Worm (Caenorhabditis elegans) whole organism, L2 larva: Measurements from ENCODE around the gene R10E11.9.

Experiments used
- C34F6.9 ChIP-seq: fragments of 150-350 bp; optimal IDR thresholded peaks from 2 replicates; lab custom pipeline; 2014; ENCODE audit warnings: missing biosample characterization, missing genetic modification characterization
- F13H6.1 ChIP-seq: sonication (generic microtip); optimal IDR thresholded peaks from 2 replicates; lab custom pipeline; 2016; ENCODE audit warnings: missing genetic modification characterization, missing compliant biosample characterization
- R02D3.7 ChIP-seq: fragments of 150-350 bp; optimal IDR thresholded peaks from 2 replicates; lab custom pipeline; 2014; ENCODE audit warnings: missing biosample characterization, missing genetic modification characterization
- Y55F3AM.14 ChIP-seq: fragments of 200-800 bp; sonication (Bioruptor generic); optimal IDR thresholded peaks from 2 replicates; lab custom pipeline; 2018; ENCODE audit warnings: mild to moderate bottlenecking, missing genetic modification characterization, missing compliant biosample characterization
- ZK546.5 ChIP-seq: sonication (generic microtip); optimal IDR thresholded peaks from 2 replicates; lab custom pipeline; 2017; ENCODE audit warnings: missing biosample characterization, missing genetic modification characterization
- alr-1 ChIP-seq: fragments of 150-350 bp; optimal IDR thresholded peaks from 2 replicates; lab custom pipeline; 2014; ENCODE audit warnings: missing biosample characterization, missing genetic modification characterization
- aly-2 ChIP-seq: fragments of 150-350 bp; optimal IDR thresholded peaks from 2 replicates; lab custom pipeline; 2014; ENCODE audit warnings: missing biosample characterization, missing genetic modification characterization
- blmp-1 ChIP-seq: sonication (generic microtip); optimal IDR thresholded peaks from 2 replicates; lab custom pipeline; 2017; ENCODE audit warnings: missing genetic modification characterization, mild to moderate bottlenecking, missing compliant biosample characterization, antibody characterized with exemption, moderate library complexity; ENCODE audit not compliant: insufficient read depth
- ceh-16 ChIP-seq: fragments of 150-350 bp; optimal IDR thresholded peaks from 2 replicates; lab custom pipeline; 2014; ENCODE audit warnings: missing biosample characterization, missing genetic modification characterization
- ceh-82 ChIP-seq: fragments of 150-350 bp; optimal IDR thresholded peaks from 2 replicates; lab custom pipeline; 2014; ENCODE audit warnings: missing biosample characterization, missing genetic modification characterization
- egl-27 ChIP-seq: sonication (generic microtip); optimal IDR thresholded peaks from 3 replicates; lab custom pipeline; 2017; ENCODE audit warnings: missing biosample characterization, missing genetic modification reagents, missing genetic modification characterization
- elt-1 ChIP-seq: fragments of 150-350 bp; optimal IDR thresholded peaks from 2 replicates; lab custom pipeline; 2014; ENCODE audit warnings: missing biosample characterization, missing genetic modification characterization
- elt-3 ChIP-seq: sonication (generic microtip); optimal IDR thresholded peaks from 2 replicates; lab custom pipeline; 2017; ENCODE audit warnings: missing biosample characterization, missing genetic modification characterization
- fos-1 ChIP-seq: fragments of 150-350 bp; optimal IDR thresholded peaks from 2 replicates; lab custom pipeline; 2014; ENCODE audit warnings: missing biosample characterization, missing genetic modification characterization
- gmeb-1 ChIP-seq: fragments of 150-350 bp; optimal IDR thresholded peaks from 2 replicates; lab custom pipeline; 2014; ENCODE audit warnings: missing biosample characterization, missing genetic modification characterization
- lin-11 ChIP-seq: fragments of 150-350 bp; sonication (generic microtip); optimal IDR thresholded peaks from 2 replicates; lab custom pipeline; 2014; ENCODE audit warnings: missing biosample characterization, missing genetic modification characterization, inconsistent platforms, mixed read lengths
- lin-13 ChIP-seq: fragments of 150-350 bp; optimal IDR thresholded peaks from 2 replicates; lab custom pipeline; 2014; ENCODE audit warnings: missing biosample characterization, missing genetic modification reagents, missing genetic modification characterization
- lsy-2 ChIP-seq, 2 experiments: fragments of 150-350 bp in 1 of 2; sonication (generic microtip) in 1 of 2; optimal IDR thresholded peaks; 2 replicates each; lab custom pipeline; 2014 to 2017; ENCODE audit warnings: missing biosample characterization in 2 of 2, missing genetic modification characterization in 2 of 2
- mab-5 ChIP-seq: fragments of 150-350 bp; optimal IDR thresholded peaks from 2 replicates; lab custom pipeline; 2014; ENCODE audit warnings: missing biosample characterization, missing genetic modification characterization
- mbf-1 ChIP-seq: sonication (generic microtip); optimal IDR thresholded peaks from 2 replicates; lab custom pipeline; 2017; ENCODE audit warnings: missing biosample characterization, missing genetic modification characterization
- mdl-1 ChIP-seq, 2 experiments: fragments of 150-350 bp in 1 of 2; sonication (generic microtip) in 1 of 2; optimal IDR thresholded peaks; 2 replicates each; lab custom pipeline; 2017; ENCODE audit warnings: missing biosample characterization in 2 of 2, missing genetic modification characterization in 2 of 2
- nhr-10 ChIP-seq: sonication (generic microtip); optimal IDR thresholded peaks from 2 replicates; lab custom pipeline; 2017; ENCODE audit warnings: missing biosample characterization, missing genetic modification characterization
- nhr-129 ChIP-seq: fragments of 150-350 bp; optimal IDR thresholded peaks from 2 replicates; lab custom pipeline; 2014; ENCODE audit warnings: missing biosample characterization, missing genetic modification characterization
- nhr-21 ChIP-seq: fragments of 150-350 bp; optimal IDR thresholded peaks from 2 replicates; lab custom pipeline; 2014; ENCODE audit warnings: missing biosample characterization, missing genetic modification characterization
- nhr-23 ChIP-seq: fragments of 150-350 bp; optimal IDR thresholded peaks from 2 replicates; lab custom pipeline; 2014; ENCODE audit warnings: missing biosample characterization, missing genetic modification reagents, missing genetic modification characterization
- nhr-25 ChIP-seq: fragments of 150-350 bp; sonication (generic microtip); optimal IDR thresholded peaks from 3 replicates; lab custom pipeline; 2014; ENCODE audit warnings: missing biosample characterization, missing genetic modification characterization
- nhr-6 ChIP-seq: fragments of 150-350 bp; optimal IDR thresholded peaks from 2 replicates; lab custom pipeline; 2014; ENCODE audit warnings: missing biosample characterization, missing genetic modification characterization
- nhr-77 ChIP-seq: fragments of 150-350 bp; optimal IDR thresholded peaks from 2 replicates; lab custom pipeline; 2014; ENCODE audit warnings: missing biosample characterization, missing genetic modification characterization
- peb-1 ChIP-seq: fragments of 150-350 bp; optimal IDR thresholded peaks from 2 replicates; lab custom pipeline; 2014; ENCODE audit warnings: missing biosample characterization, missing genetic modification characterization
- sem-4 ChIP-seq: fragments of 150-350 bp; optimal IDR thresholded peaks from 2 replicates; lab custom pipeline; 2014; ENCODE audit warnings: missing biosample characterization, missing genetic modification reagents, missing genetic modification characterization
- skn-1 ChIP-seq: sonication (generic microtip); optimal IDR thresholded peaks from 2 replicates; lab custom pipeline; 2017; ENCODE audit warnings: missing biosample characterization, missing genetic modification characterization
- sma-3 ChIP-seq: sonication (generic microtip); optimal IDR thresholded peaks from 2 replicates; lab custom pipeline; 2016; ENCODE audit warnings: missing genetic modification reagents, missing genetic modification characterization, missing compliant biosample characterization
- sma-9 ChIP-seq, 2 experiments: fragments of 150-350 bp in 1 of 2; sonication (generic microtip) in 1 of 2; optimal IDR thresholded peaks; 2 replicates each; lab custom pipeline; 2014 to 2016; ENCODE audit warnings: missing genetic modification characterization in 2 of 2, mild to moderate bottlenecking in 1 of 2, missing biosample characterization in 1 of 2, missing compliant biosample characterization in 1 of 2, missing genetic modification reagents in 1 of 2, moderate library complexity in 1 of 2
- snpc-4 ChIP-seq: fragments of 150-350 bp; optimal IDR thresholded peaks from 2 replicates; lab custom pipeline; 2014; ENCODE audit warnings: missing biosample characterization, missing genetic modification characterization
- unc-39 ChIP-seq: fragments of 150-350 bp; optimal IDR thresholded peaks from 2 replicates; lab custom pipeline; 2014; ENCODE audit warnings: missing biosample characterization, missing genetic modification characterization
- ztf-1 ChIP-seq: fragments of 200-800 bp; sonication (Bioruptor generic); conservative IDR thresholded peaks from 2 replicates; pipeline ENCODE4 v1.3.6; 2022; ENCODE audit warnings: missing genetic modification characterization, missing compliant biosample characterization
- ztf-11 ChIP-seq: sonication (generic microtip); optimal IDR thresholded peaks from 2 replicates; lab custom pipeline; 2017; ENCODE audit warnings: missing biosample characterization, missing genetic modification characterization

Gene R10E11.9

DNA sequence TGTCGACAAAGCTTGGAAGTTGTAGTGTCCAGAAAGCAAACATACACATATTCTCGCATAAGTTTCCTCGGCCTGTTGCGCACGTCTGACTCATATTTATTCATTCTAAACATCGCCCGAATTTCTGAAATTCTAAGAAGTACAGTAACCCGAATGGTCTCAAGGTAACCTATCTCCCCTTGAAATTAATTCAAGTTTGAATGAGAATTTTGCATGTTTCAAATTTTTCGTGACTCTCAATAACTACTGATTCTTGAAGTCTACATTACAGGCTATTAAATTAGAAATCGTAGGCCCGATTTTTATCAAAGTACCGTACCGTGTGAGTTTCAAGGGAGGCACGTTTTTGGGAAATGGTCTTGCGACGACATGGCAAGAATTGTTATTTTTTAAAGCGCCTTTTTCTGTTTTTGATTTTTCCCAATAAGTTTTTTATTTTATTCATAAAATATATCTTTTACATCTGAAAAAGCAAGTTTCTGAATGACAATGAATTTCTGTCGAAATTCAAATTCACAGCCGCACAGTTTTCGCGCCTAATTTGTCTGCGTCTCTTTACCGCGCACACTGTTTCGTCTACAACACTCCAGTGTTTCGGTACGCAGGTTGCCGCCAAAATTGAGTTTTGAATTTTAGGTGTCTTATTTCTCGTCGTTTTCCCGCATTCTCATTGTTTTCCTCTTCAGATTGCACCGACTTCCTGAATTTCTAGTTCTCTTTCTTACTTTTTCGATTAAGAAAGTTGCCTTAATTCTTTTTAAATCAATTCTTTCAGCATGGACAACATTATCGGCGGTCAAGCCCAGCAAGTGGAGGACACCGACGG, at the start of gene R10E11.9, which contains the start of gene mcm-6:
TSS of gene R10E11.9 (minus strand) at position 51 of the 826 bp plus-strand sequence.
TSS of gene mcm-6 (plus strand) at position 776 of the 826 bp plus-strand sequence.
- TF ChIP-seq ceh-82 = no peak
- peak; percentile 16 for TF ChIP-seq C34F6.9
- peak in 1 of 2 experiments; percentile 20 for TF ChIP-seq lsy-2 (tag; optimal IDR thresholded peaks at IDR 0.05; lab: Kevin White, UChicago)
- no peak for TF ChIP-seq nhr-21
- no peak for TF ChIP-seq blmp-1 (tag; lab: Kevin White, UChicago)
- TF ChIP-seq sem-4 (tag; lab: Kevin White, UChicago) = no peak
- no peak for TF ChIP-seq ZK546.5
- TF ChIP-seq R02D3.7 = no peak
- TF ChIP-seq gmeb-1 (tag; lab: Kevin White, UChicago) = peak; percentile 62

DNA sequence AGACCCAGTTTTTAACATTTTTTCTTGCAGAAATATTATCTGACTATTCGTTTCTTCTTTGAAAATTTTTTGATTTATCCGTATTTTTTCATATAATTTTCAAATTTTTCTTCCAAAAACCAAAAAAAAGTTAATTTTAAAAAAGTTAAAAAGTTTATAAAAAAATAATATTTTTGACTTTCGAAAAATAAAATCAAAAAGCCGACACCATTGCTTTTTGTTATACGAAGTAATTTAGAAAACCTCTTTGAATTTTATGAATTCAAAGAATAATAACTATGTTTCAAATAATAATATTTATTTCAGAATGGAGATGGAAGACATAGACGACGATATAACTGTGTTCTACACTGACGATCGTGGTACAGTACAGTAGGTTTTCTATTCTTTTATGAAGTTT, 41.4 kb upstream of the R10E11.9 start, which contains the start of gene K11H3.8:
TSS of gene K11H3.8 (plus strand) at position 301 of the 400 bp plus-strand sequence.
- no peak for TF ChIP-seq nhr-6 (tag; lab: Kevin White, UChicago)
- no peak for TF ChIP-seq unc-39
- TF ChIP-seq fos-1 (tag; lab: Kevin White, UChicago) = no peak
- TF ChIP-seq nhr-23 (tag; lab: Kevin White, UChicago) = no peak
- no peak for TF ChIP-seq ztf-1 (GFP tag; lab: Robert Waterston, UW)

DNA sequence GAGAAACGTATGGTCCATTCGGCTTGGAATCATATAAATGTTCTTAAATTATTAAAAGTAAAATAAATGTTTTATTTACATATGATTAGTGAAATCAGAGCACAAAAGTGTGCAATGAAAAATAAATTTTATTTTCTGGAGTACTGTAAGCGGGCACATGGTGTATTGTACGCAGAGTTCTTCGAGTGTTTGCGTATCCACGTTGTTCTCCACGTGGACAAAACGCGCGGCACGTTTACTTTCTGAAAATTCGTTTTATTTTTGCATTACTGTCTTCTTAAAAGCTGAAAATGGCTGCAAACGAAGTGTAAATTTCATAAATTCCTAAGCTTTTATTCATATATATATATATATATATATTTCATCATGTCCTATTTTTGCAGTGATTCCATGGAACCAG, 39.1 kb upstream of the R10E11.9 start:
- TF ChIP-seq C34F6.9 = no peak
- no peak for TF ChIP-seq fos-1 (tag; lab: Kevin White, UChicago)
- no peak for TF ChIP-seq lin-11
- no peak for TF ChIP-seq mbf-1 (tag; lab: Kevin White, UChicago)
- no peak for TF ChIP-seq nhr-77 (tag; lab: Kevin White, UChicago)
- TF ChIP-seq aly-2 (tag; lab: Kevin White, UChicago) = no peak
- TF ChIP-seq mdl-1 (tag; optimal IDR thresholded peaks at IDR 0.05; lab: Kevin White, UChicago) = no peak
- TF ChIP-seq elt-1 (tag; lab: Kevin White, UChicago) = no peak
- TF ChIP-seq peb-1 = no peak
- no peak for TF ChIP-seq sma-3 (GFP tag; lab: Kevin White, UChicago)
- no peak for TF ChIP-seq ceh-16
- TF ChIP-seq snpc-4 (tag; lab: Kevin White, UChicago) = no peak
- no peak for TF ChIP-seq ztf-1 (GFP tag; lab: Robert Waterston, UW)
- no peak for TF ChIP-seq Y55F3AM.14
- no peak for TF ChIP-seq unc-39
- no peak for TF ChIP-seq elt-3 (tag; lab: Kevin White, UChicago)
- TF ChIP-seq lin-13 (GFP tag; lab: Kevin White, UChicago) = no peak
- no peak for TF ChIP-seq F13H6.1
- TF ChIP-seq nhr-25 (tag; lab: Kevin White, UChicago) = no peak
- no peak for TF ChIP-seq nhr-21

DNA sequence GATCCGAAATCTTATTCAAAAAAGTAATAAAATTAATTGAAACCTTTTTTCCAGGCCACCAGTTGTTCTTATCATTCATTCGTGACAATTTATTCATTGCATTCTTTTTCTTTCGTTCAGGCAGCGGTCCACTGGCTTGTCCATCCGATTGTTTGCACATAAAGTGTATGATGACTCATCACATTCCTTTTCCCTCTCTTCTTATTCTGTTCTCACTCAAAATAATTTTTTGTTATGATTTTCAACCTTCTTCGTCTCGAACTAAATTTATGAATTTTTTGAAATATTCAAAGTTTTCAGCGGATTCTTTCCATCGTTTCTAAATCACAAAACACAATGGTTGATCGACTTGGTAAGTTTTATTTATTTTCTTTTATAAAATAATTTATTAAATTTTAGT, 37.1 kb upstream of the R10E11.9 start, which contains the start of gene ZK632.12:
TSS of gene ZK632.12 (plus strand) at position 301 of the 400 bp plus-strand sequence.
- TF ChIP-seq C34F6.9 (no peak), R02D3.7 (no peak), nhr-10 (tag; lab: Kevin White, UChicago) (no peak), mdl-1 (tag; optimal IDR thresholded peaks at IDR 0.05; lab: Kevin White, UChicago) (no peak), skn-1 (no peak), lin-11 (no peak), nhr-77 (tag; lab: Kevin White, UChicago) (no peak), ceh-82 (no peak), mab-5 (no peak), nhr-21 (no peak), gmeb-1 (tag; lab: Kevin White, UChicago) (no peak), egl-27 (tag; lab: Kevin White, UChicago) (no peak), nhr-129 (no peak), elt-1 (tag; lab: Kevin White, UChicago) (no peak), alr-1 (tag; lab: Kevin White, UChicago) (no peak), sma-9 (GFP tag; optimal IDR thresholded peaks at IDR 0.05; lab: Kevin White, UChicago) (no peak), sma-9 (tag; optimal IDR thresholded peaks at IDR 0.05; lab: Kevin White, UChicago) (no peak), ztf-11 (tag; lab: Kevin White, UChicago) (no peak), aly-2 (tag; lab: Kevin White, UChicago) (no peak)
